Worm (Caenorhabditis elegans): ENCODE results near the gene sdz-13.

sdz-13 gene

ce11 chrIV:10879542-10879941, at the start of gene sdz-13:
Gene sdz-13 (minus strand): TSS chrIV:10879642.
- TF ChIP-seq F49E8.2 (tag; optimal IDR thresholded peaks at IDR 0.05; ENCODE audit: borderline replicate concordance) (no peak), dve-1 (tag; optimal IDR thresholded peaks at IDR 0.05; ENCODE audit: insufficient read depth) (no peak), daf-12 (tag; optimal IDR thresholded peaks at IDR 0.05) (no peak), T26A8.4 (GFP tag; IDR thresholded peaks at IDR 0.05) (no peak), unc-39 (tag; optimal IDR thresholded peaks at IDR 0.05) (no peak), daf-19 (GFP tag; conservative IDR thresholded peaks at IDR 0.05) (no peak), nhr-111 (GFP tag; optimal IDR thresholded peaks at IDR 0.05) (no peak), daf-16 (GFP tag; optimal IDR thresholded peaks at IDR 0.05) (no peak), daf-16 (tag; optimal IDR thresholded peaks at IDR 0.05) (no peak), mxl-2 (GFP tag; conservative IDR thresholded peaks at IDR 0.05) (no peak)

DNA sequence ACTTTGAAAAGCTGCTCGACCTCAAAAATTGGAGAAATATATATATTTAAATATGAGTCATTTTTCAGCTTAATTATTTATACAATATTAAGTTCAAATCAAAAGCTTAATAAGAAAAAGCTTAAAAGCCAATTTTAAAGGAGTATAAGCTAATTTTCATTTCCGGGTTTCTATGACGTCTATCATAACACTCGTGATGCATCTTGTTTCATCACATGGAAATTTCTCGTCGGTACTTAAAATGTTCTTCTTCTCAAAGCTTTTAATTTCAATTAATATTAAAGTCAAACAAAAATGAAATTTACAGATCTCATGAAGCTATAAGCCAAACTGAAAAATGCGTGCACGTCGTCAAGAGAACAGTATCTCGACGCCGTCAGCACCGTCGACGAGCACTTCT, 40.3 kb upstream of the sdz-13 start, which contains the start of gene rbr-2:
TSS of gene rbr-2 (plus strand) at position 301 of the 400 bp plus-strand sequence.
- TF ChIP-seq vab-7 (GFP tag; IDR thresholded peaks at IDR 0.05): no peak
- TF ChIP-seq snpc-4 (tag; optimal IDR thresholded peaks at IDR 0.05): no peak
- TF ChIP-seq nhr-41 (GFP tag; IDR thresholded peaks at IDR 0.05): no peak
- no peak for TF ChIP-seq Y48G9A.11 (GFP tag; IDR thresholded peaks at IDR 0.05)
- no peak for TF ChIP-seq zip-11 (GFP tag; IDR thresholded peaks at IDR 0.05)
- no peak for TF ChIP-seq nhr-25 (tag; optimal IDR thresholded peaks at IDR 0.05; ENCODE audit: borderline replicate concordance, insufficient read depth)
- TF ChIP-seq spr-3 (GFP tag; optimal IDR thresholded peaks at IDR 0.05): no peak
- TF ChIP-seq hlh-30 (tag; optimal IDR thresholded peaks at IDR 0.05; ENCODE audit: insufficient read depth): peak; percentile 7

ce11 chrIV:10918877-10919560, 39.6 kb upstream of the sdz-13 start:
- TF ChIP-seq lin-15B (tag; optimal IDR thresholded peaks at IDR 0.05): no peak
- TF ChIP-seq ctbp-1 (GFP tag; IDR thresholded peaks at IDR 0.05): peak; percentile 75
- peak; percentile 40 for TF ChIP-seq fkh-10 (GFP tag; optimal IDR thresholded peaks at IDR 0.05)
- TF ChIP-seq ama-1 (optimal IDR thresholded peaks at IDR 0.05): peak; percentile 76
- no peak for TF ChIP-seq dmd-9 (GFP tag; IDR thresholded peaks at IDR 0.05)
- TF ChIP-seq zfp-2 (tag; optimal IDR thresholded peaks at IDR 0.05): no peak
- TF ChIP-seq madf-9 (GFP tag; conservative IDR thresholded peaks at IDR 0.05): no peak
- no peak for TF ChIP-seq saeg-2 (GFP tag; IDR thresholded peaks at IDR 0.05)
- TF ChIP-seq ces-1 (GFP tag; optimal IDR thresholded peaks at IDR 0.05): no peak
- TF ChIP-seq R02D3.7 (tag; optimal IDR thresholded peaks at IDR 0.05): no peak
- TF ChIP-seq zag-1 (tag; optimal IDR thresholded peaks at IDR 0.05): no peak
- TF ChIP-seq T20F7.1 (GFP tag; optimal IDR thresholded peaks at IDR 0.05): peak; percentile 56
- TF ChIP-seq hlh-11 (tag; optimal IDR thresholded peaks at IDR 0.05): peak; percentile 93
- TF ChIP-seq aha-1 (tag): peak; percentile 99
- no peak for TF ChIP-seq daf-12 (tag; optimal IDR thresholded peaks at IDR 0.05)
- no peak for TF ChIP-seq nhr-76 (tag; optimal IDR thresholded peaks at IDR 0.05)
- TF ChIP-seq lsy-2 (tag; optimal IDR thresholded peaks at IDR 0.05): peak; percentile 50 to 75
- 0 out of 2 replicates have a peak, but pooled peaks have one; percentile 44 for TF ChIP-seq snpc-1.2 (GFP tag; IDR thresholded peaks at IDR 0.05)
- peak; percentile 41 for TF ChIP-seq lin-13 (GFP tag; optimal IDR thresholded peaks at IDR 0.05)
- TF ChIP-seq ZK546.5 (tag; optimal IDR thresholded peaks at IDR 0.05): no peak
- no peak for TF ChIP-seq nhr-41 (GFP tag; IDR thresholded peaks at IDR 0.05)
- peak; percentile 3 for TF ChIP-seq pqm-1 (tag; optimal IDR thresholded peaks at IDR 0.05)
- peak; percentile 35 for TF ChIP-seq spr-3 (GFP tag; optimal IDR thresholded peaks at IDR 0.05)
- peak; percentile 66 for TF ChIP-seq mes-2 (tag; optimal IDR thresholded peaks at IDR 0.05; ENCODE audit: poor library complexity, severe bottlenecking)
- no peak for TF ChIP-seq nhr-102 (tag; optimal IDR thresholded peaks at IDR 0.05)
- TF ChIP-seq duxl-1 (tag; optimal IDR thresholded peaks at IDR 0.05; ENCODE audit: poor library complexity): peak; percentile 42
- TF ChIP-seq nhr-42 (GFP tag; IDR thresholded peaks at IDR 0.05): peak; percentile 42; the same call in 1 of the 2 replicates
- 0 out of 2 replicates have a peak, but pooled peaks have one; percentile 27 for TF ChIP-seq daf-19 (GFP tag; conservative IDR thresholded peaks at IDR 0.05)
- TF ChIP-seq mxl-3 (GFP tag; optimal IDR thresholded peaks at IDR 0.05): peak; percentile 89
- peak; percentile 48; the same call in 1 of the 2 replicates for TF ChIP-seq lin-1 (GFP tag; IDR thresholded peaks at IDR 0.05)
- TF ChIP-seq nhr-6 (tag; optimal IDR thresholded peaks at IDR 0.05): peak; percentile 43
- peak; percentile 87 for TF ChIP-seq mep-1 (tag; optimal IDR thresholded peaks at IDR 0.05)
- peak; percentile 76 for TF ChIP-seq nhr-28 (tag; optimal IDR thresholded peaks at IDR 0.05)

All from whole organism, L4 larva.